Worm (Caenorhabditis elegans): ENCODE measurements around the gene sec-15.

sec-15 gene

DNA sequence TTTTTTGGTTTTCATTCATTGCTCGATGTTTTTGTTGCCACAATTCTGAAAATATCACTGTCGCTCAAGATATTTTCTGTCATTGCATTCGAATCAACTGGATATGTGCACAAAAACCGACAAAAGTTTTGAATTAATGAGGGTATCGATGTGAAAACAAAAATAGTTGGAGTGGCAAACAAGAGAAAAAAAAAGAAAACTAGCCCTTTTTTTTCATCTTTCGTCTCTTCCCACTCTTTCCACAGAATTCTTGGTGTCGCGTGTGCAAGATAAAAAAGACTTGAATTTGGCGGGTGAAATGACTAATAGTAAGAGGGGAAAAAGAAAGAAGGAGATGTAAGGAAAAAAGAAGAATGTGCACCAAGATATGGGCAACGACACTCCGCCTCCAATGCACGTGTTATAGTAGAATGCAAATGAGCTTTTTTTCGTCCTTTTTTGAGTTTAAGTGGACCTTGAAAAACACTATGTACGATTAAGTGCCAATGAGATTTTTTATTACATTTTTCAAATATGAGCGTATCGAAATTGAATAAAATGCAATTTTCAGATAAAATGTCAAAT, 33.7 kb upstream of the sec-15 start, which contains the start of the genes ubc-22 and ubc-21:
Gene ubc-22, minus strand, starts transcription at position 51 of the 564 bp plus-strand sequence.
Gene ubc-21, plus strand, starts transcription at position 514 of the 564 bp plus-strand sequence.
- TF ChIP-seq nhr-11 (tag; optimal IDR thresholded peaks at IDR 0.05) (no peak), unc-62 (GFP tag; optimal IDR thresholded peaks at IDR 0.05) (no peak), nhr-77 (tag; optimal IDR thresholded peaks at IDR 0.05) (no peak), nfya-1 (tag; optimal IDR thresholded peaks at IDR 0.05; ENCODE audit: insufficient read depth) (peak; percentile 58), zag-1 (tag; optimal IDR thresholded peaks at IDR 0.05) (no peak), nhr-23 (tag; optimal IDR thresholded peaks at IDR 0.05) (no peak), ceh-82 (tag; optimal IDR thresholded peaks at IDR 0.05) (no peak), ZK546.5 (tag; optimal IDR thresholded peaks at IDR 0.05) (no peak), eor-1 (tag; optimal IDR thresholded peaks at IDR 0.05) (no peak), fkh-10 (GFP tag; optimal IDR thresholded peaks at IDR 0.05) (no peak), ztf-11 (tag; optimal IDR thresholded peaks at IDR 0.05) (no peak), nhr-43 (tag; optimal IDR thresholded peaks at IDR 0.05; ENCODE audit: poor library complexity, severe bottlenecking) (no peak), nhr-67 (tag; optimal IDR thresholded peaks at IDR 0.05) (no peak), lin-15B (tag; optimal IDR thresholded peaks at IDR 0.05) (peak; percentile 32), R02D3.7 (tag; optimal IDR thresholded peaks at IDR 0.05) (no peak), skn-1 (tag; optimal IDR thresholded peaks at IDR 0.05) (no peak), lin-39 (tag; optimal IDR thresholded peaks at IDR 0.05) (peak; percentile 31)

DNA sequence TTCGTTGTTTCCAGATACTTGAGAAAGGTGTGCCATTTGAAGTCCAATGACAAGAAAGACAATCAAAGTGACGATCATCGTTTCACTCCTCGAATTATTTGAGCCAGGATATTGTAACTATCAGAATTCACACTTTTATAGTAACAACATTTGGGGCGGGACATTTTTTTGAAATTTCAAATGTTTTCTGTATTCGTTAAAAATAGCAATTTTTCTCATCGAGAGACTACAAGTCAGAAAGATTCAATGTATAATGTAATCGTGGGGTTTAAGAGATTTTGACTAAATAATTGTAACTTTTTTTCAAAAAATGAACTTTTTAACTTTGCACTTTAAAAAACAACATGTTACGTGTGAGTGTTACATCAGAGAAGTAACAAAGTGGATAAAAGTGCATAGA, 31.0 kb upstream of the sec-15 start, which contains the start of gene ins-9:
Gene ins-9, minus strand, starts transcription at position 101 of the 400 bp plus-strand sequence.
- TF ChIP-seq jun-1 (tag; optimal IDR thresholded peaks at IDR 0.05) (no peak), nhr-25 (tag; optimal IDR thresholded peaks at IDR 0.05) (no peak), ceh-82 (tag; optimal IDR thresholded peaks at IDR 0.05) (no peak), elt-2 (tag; optimal IDR thresholded peaks at IDR 0.05) (no peak), ceh-28 (tag; optimal IDR thresholded peaks at IDR 0.05) (no peak), ztf-4 (tag; optimal IDR thresholded peaks at IDR 0.05) (no peak), nhr-237 (tag; optimal IDR thresholded peaks at IDR 0.05) (no peak), egl-5 (tag; optimal IDR thresholded peaks at IDR 0.05) (no peak), nhr-23 (tag; optimal IDR thresholded peaks at IDR 0.05) (no peak), daf-12 (tag; optimal IDR thresholded peaks at IDR 0.05) (no peak), nhr-43 (tag; optimal IDR thresholded peaks at IDR 0.05; ENCODE audit: poor library complexity, severe bottlenecking) (no peak), R02D3.7 (tag; optimal IDR thresholded peaks at IDR 0.05) (no peak), aly-2 (tag; optimal IDR thresholded peaks at IDR 0.05) (no peak), ama-1 (optimal IDR thresholded peaks at IDR 0.05) (no peak), ceh-9 (tag; optimal IDR thresholded peaks at IDR 0.05) (no peak), ZK546.5 (tag; optimal IDR thresholded peaks at IDR 0.05) (no peak), elt-3 (tag; optimal IDR thresholded peaks at IDR 0.05) (no peak)

DNA sequence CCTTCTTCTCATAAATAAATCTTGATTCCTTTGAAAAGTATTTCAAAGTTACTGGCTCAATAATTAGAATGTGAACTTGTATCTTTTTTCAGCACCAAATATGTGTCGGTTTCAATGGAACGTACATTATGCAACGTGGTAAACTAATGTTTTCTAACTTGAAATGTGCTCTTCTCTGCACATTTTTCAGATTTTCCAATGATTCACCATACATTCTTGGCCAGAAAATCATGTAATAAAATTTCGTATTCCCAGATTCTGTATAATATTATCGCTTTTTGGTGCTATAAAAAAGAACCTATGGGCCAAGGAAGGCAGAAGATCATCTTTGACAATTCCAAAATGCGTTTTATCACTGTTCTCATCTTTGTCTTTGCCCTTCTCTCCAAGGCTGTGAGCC, 25.4 kb upstream of the sec-15 start, which contains the start of gene C06E2.9:
Gene C06E2.9, plus strand, starts transcription at position 301 of the 400 bp plus-strand sequence.
- TF ChIP-seq daf-12 (tag; optimal IDR thresholded peaks at IDR 0.05), result no peak
- TF ChIP-seq elt-1 (tag; optimal IDR thresholded peaks at IDR 0.05), result peak; percentile 9

ce11 chrX:8859538-8859937, 24.0 kb upstream of the sec-15 start:
- no peak for TF ChIP-seq ceh-16 (tag; optimal IDR thresholded peaks at IDR 0.05)
- no peak for TF ChIP-seq skn-1 (tag; optimal IDR thresholded peaks at IDR 0.05)
- TF ChIP-seq sea-2 (GFP tag; optimal IDR thresholded peaks at IDR 0.05), result no peak
- TF ChIP-seq aly-2 (tag; optimal IDR thresholded peaks at IDR 0.05), result no peak
- peak; percentile 15 for TF ChIP-seq pha-4 (tag; optimal IDR thresholded peaks at IDR 0.05)
- no peak for TF ChIP-seq nhr-25 (tag; optimal IDR thresholded peaks at IDR 0.05)

DNA sequence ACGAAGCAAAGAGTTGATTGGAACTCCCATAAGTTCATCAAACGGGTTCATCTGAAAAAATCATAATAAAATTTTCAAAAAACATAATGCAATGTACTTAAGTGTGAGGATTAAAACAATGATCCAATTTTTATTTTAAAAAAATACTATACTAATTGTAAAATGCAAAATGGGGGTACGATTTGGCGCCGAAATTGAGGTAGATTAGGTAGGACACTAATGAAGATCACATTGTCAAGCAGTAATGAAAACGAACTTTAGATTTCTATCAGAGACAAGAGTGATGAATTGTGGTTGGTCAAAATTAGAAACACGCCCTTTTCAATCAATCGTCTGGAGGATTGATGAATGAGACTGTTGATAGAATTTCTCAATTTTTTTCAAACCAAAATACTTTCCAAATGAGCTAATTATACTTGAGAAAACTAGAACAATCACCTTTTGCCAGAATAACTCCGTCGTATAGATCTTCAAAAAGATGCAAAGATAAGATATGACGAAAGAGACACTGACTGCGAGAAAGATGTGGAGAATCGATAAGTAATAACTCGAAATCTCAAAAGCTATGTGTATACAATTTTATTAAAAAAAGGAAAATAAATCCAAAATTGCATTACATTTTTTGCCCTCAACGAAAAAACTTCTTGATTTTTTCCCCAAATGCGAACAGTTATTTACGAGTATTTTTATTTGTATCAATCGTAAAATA, 22.5 kb upstream of the sec-15 start, which contains the start of gene C06E2.5:
Gene C06E2.5, minus strand, starts transcription at position 51 of the 709 bp plus-strand sequence.
- TF ChIP-seq nhr-23 (tag; optimal IDR thresholded peaks at IDR 0.05) (peak; percentile 16), elt-1 (tag; optimal IDR thresholded peaks at IDR 0.05) (peak; percentile 95), daf-12 (tag; optimal IDR thresholded peaks at IDR 0.05) (no peak)
